Worm (Caenorhabditis elegans) whole organism, L2 larva: Measurements from ENCODE around the gene acs-17.

Experiments
- C34F6.9 ChIP-seq: fragments of 150-350 bp; optimal IDR thresholded peaks from 2 replicates; lab custom pipeline; 2014; ENCODE audit warnings: missing biosample characterization, missing genetic modification characterization
- Y55F3AM.14 ChIP-seq: fragments of 200-800 bp; sonication (Bioruptor generic); optimal IDR thresholded peaks from 2 replicates; lab custom pipeline; 2018; ENCODE audit warnings: mild to moderate bottlenecking, missing genetic modification characterization, missing compliant biosample characterization
- alr-1 ChIP-seq: fragments of 150-350 bp; optimal IDR thresholded peaks from 2 replicates; lab custom pipeline; 2014; ENCODE audit warnings: missing biosample characterization, missing genetic modification characterization
- aly-2 ChIP-seq: fragments of 150-350 bp; optimal IDR thresholded peaks from 2 replicates; lab custom pipeline; 2014; ENCODE audit warnings: missing biosample characterization, missing genetic modification characterization
- blmp-1 ChIP-seq: sonication (generic microtip); optimal IDR thresholded peaks from 2 replicates; lab custom pipeline; 2017; ENCODE audit warnings: missing genetic modification characterization, mild to moderate bottlenecking, missing compliant biosample characterization, antibody characterized with exemption, moderate library complexity; ENCODE audit not compliant: insufficient read depth
- ceh-16 ChIP-seq: fragments of 150-350 bp; optimal IDR thresholded peaks from 2 replicates; lab custom pipeline; 2014; ENCODE audit warnings: missing biosample characterization, missing genetic modification characterization
- ceh-82 ChIP-seq: fragments of 150-350 bp; optimal IDR thresholded peaks from 2 replicates; lab custom pipeline; 2014; ENCODE audit warnings: missing biosample characterization, missing genetic modification characterization
- crh-2 ChIP-seq: sonication (generic microtip); optimal IDR thresholded peaks from 2 replicates; lab custom pipeline; 2017; ENCODE audit warnings: missing biosample characterization, missing genetic modification characterization
- dmd-4 ChIP-seq: sonication (generic microtip); optimal IDR thresholded peaks from 2 replicates; lab custom pipeline; 2017; ENCODE audit warnings: missing biosample characterization, missing genetic modification characterization
- egl-27 ChIP-seq: sonication (generic microtip); optimal IDR thresholded peaks from 3 replicates; lab custom pipeline; 2017; ENCODE audit warnings: missing biosample characterization, missing genetic modification reagents, missing genetic modification characterization
- elt-1 ChIP-seq: fragments of 150-350 bp; optimal IDR thresholded peaks from 2 replicates; lab custom pipeline; 2014; ENCODE audit warnings: missing biosample characterization, missing genetic modification characterization
- fos-1 ChIP-seq: fragments of 150-350 bp; optimal IDR thresholded peaks from 2 replicates; lab custom pipeline; 2014; ENCODE audit warnings: missing biosample characterization, missing genetic modification characterization
- gmeb-1 ChIP-seq: fragments of 150-350 bp; optimal IDR thresholded peaks from 2 replicates; lab custom pipeline; 2014; ENCODE audit warnings: missing biosample characterization, missing genetic modification characterization
- lin-11 ChIP-seq: fragments of 150-350 bp; sonication (generic microtip); optimal IDR thresholded peaks from 2 replicates; lab custom pipeline; 2014; ENCODE audit warnings: missing biosample characterization, missing genetic modification characterization, inconsistent platforms, mixed read lengths
- lin-13 ChIP-seq: fragments of 150-350 bp; optimal IDR thresholded peaks from 2 replicates; lab custom pipeline; 2014; ENCODE audit warnings: missing biosample characterization, missing genetic modification reagents, missing genetic modification characterization
- lin-39 ChIP-seq: fragments of 150-350 bp; optimal IDR thresholded peaks from 2 replicates; lab custom pipeline; 2014; ENCODE audit warnings: missing biosample characterization, missing genetic modification reagents, missing genetic modification characterization
- lsy-2 ChIP-seq, 2 experiments: fragments of 150-350 bp in 1 of 2; sonication (generic microtip) in 1 of 2; optimal IDR thresholded peaks; 2 replicates each; lab custom pipeline; 2014 to 2017; ENCODE audit warnings: missing biosample characterization in 2 of 2, missing genetic modification characterization in 2 of 2
- mab-5 ChIP-seq: fragments of 150-350 bp; optimal IDR thresholded peaks from 2 replicates; lab custom pipeline; 2014; ENCODE audit warnings: missing biosample characterization, missing genetic modification characterization
- nhr-11 ChIP-seq: fragments of 150-350 bp; optimal IDR thresholded peaks from 2 replicates; lab custom pipeline; 2014; ENCODE audit warnings: missing biosample characterization, missing genetic modification characterization
- nhr-12 ChIP-seq: fragments of 150-350 bp; optimal IDR thresholded peaks from 2 replicates; lab custom pipeline; 2014; ENCODE audit warnings: missing biosample characterization, missing genetic modification characterization
- nhr-129 ChIP-seq: fragments of 150-350 bp; optimal IDR thresholded peaks from 2 replicates; lab custom pipeline; 2014; ENCODE audit warnings: missing biosample characterization, missing genetic modification characterization
- nhr-23 ChIP-seq: fragments of 150-350 bp; optimal IDR thresholded peaks from 2 replicates; lab custom pipeline; 2014; ENCODE audit warnings: missing biosample characterization, missing genetic modification reagents, missing genetic modification characterization
- nhr-237 ChIP-seq: fragments of 150-350 bp; optimal IDR thresholded peaks from 2 replicates; lab custom pipeline; 2014; ENCODE audit warnings: missing biosample characterization, missing genetic modification characterization
- nhr-25 ChIP-seq: fragments of 150-350 bp; sonication (generic microtip); optimal IDR thresholded peaks from 3 replicates; lab custom pipeline; 2014; ENCODE audit warnings: missing biosample characterization, missing genetic modification characterization
- nhr-6 ChIP-seq: fragments of 150-350 bp; optimal IDR thresholded peaks from 2 replicates; lab custom pipeline; 2014; ENCODE audit warnings: missing biosample characterization, missing genetic modification characterization
- nhr-77 ChIP-seq: fragments of 150-350 bp; optimal IDR thresholded peaks from 2 replicates; lab custom pipeline; 2014; ENCODE audit warnings: missing biosample characterization, missing genetic modification characterization
- peb-1 ChIP-seq: fragments of 150-350 bp; optimal IDR thresholded peaks from 2 replicates; lab custom pipeline; 2014; ENCODE audit warnings: missing biosample characterization, missing genetic modification characterization
- sem-4 ChIP-seq: fragments of 150-350 bp; optimal IDR thresholded peaks from 2 replicates; lab custom pipeline; 2014; ENCODE audit warnings: missing biosample characterization, missing genetic modification reagents, missing genetic modification characterization
- skn-1 ChIP-seq: sonication (generic microtip); optimal IDR thresholded peaks from 2 replicates; lab custom pipeline; 2017; ENCODE audit warnings: missing biosample characterization, missing genetic modification characterization
- sma-3 ChIP-seq: sonication (generic microtip); optimal IDR thresholded peaks from 2 replicates; lab custom pipeline; 2016; ENCODE audit warnings: missing genetic modification reagents, missing genetic modification characterization, missing compliant biosample characterization
- sma-9 ChIP-seq, 2 experiments: fragments of 150-350 bp in 1 of 2; sonication (generic microtip) in 1 of 2; optimal IDR thresholded peaks; 2 replicates each; lab custom pipeline; 2014 to 2016; ENCODE audit warnings: missing genetic modification characterization in 2 of 2, mild to moderate bottlenecking in 1 of 2, missing biosample characterization in 1 of 2, missing compliant biosample characterization in 1 of 2, missing genetic modification reagents in 1 of 2, moderate library complexity in 1 of 2
- snpc-4 ChIP-seq: fragments of 150-350 bp; optimal IDR thresholded peaks from 2 replicates; lab custom pipeline; 2014; ENCODE audit warnings: missing biosample characterization, missing genetic modification characterization
- unc-39 ChIP-seq: fragments of 150-350 bp; optimal IDR thresholded peaks from 2 replicates; lab custom pipeline; 2014; ENCODE audit warnings: missing biosample characterization, missing genetic modification characterization
- unc-55 ChIP-seq: fragments of 150-350 bp; sonication (generic microtip); optimal IDR thresholded peaks from 3 replicates; lab custom pipeline; 2014; ENCODE audit warnings: missing biosample characterization, missing genetic modification reagents, missing genetic modification characterization
- unc-62 ChIP-seq: fragments of 150-350 bp; optimal IDR thresholded peaks from 2 replicates; lab custom pipeline; 2014; ENCODE audit warnings: missing biosample characterization, missing genetic modification reagents, missing genetic modification characterization
- zag-1 ChIP-seq: fragments of 150-350 bp; optimal IDR thresholded peaks from 2 replicates; lab custom pipeline; 2014; ENCODE audit warnings: missing biosample characterization, missing genetic modification characterization
- ztf-1 ChIP-seq: fragments of 200-800 bp; sonication (Bioruptor generic); conservative IDR thresholded peaks from 2 replicates; pipeline ENCODE4 v1.3.6; 2022; ENCODE audit warnings: missing genetic modification characterization, missing compliant biosample characterization
- ztf-11 ChIP-seq: sonication (generic microtip); optimal IDR thresholded peaks from 2 replicates; lab custom pipeline; 2017; ENCODE audit warnings: missing biosample characterization, missing genetic modification characterization
- ztf-4 ChIP-seq: fragments of 150-350 bp; optimal IDR thresholded peaks from 2 replicates; lab custom pipeline; 2014; ENCODE audit warnings: missing biosample characterization, missing genetic modification characterization

The acs-17 gene

ce11 chrX:5984581-5985039, 40.3 kb upstream of the acs-17 start, which contains the start of gene klp-13 (continued):
- no peak for TF ChIP-seq skn-1
- no peak for TF ChIP-seq peb-1 (tag; lab: Kevin White, UChicago)
- TF ChIP-seq unc-62 (GFP tag; lab: Kevin White, UChicago) = no peak
- TF ChIP-seq sem-4 (tag; lab: Kevin White, UChicago) = peak; percentile 77
- TF ChIP-seq ceh-82 (tag; lab: Kevin White, UChicago) = no peak
- peak; percentile 91 for TF ChIP-seq crh-2 (tag; lab: Kevin White, UChicago)
- TF ChIP-seq nhr-129 (tag; lab: Kevin White, UChicago) = peak; percentile 92
- TF ChIP-seq gmeb-1 = peak; percentile 88
- TF ChIP-seq nhr-77 (tag; lab: Kevin White, UChicago) = no peak
- TF ChIP-seq unc-39 (tag; lab: Kevin White, UChicago) = no peak
- TF ChIP-seq ztf-11 (tag; lab: Kevin White, UChicago) = no peak
- no peak for TF ChIP-seq nhr-237 (tag; lab: Kevin White, UChicago)
- peak; percentile 90 for TF ChIP-seq sma-9 (GFP tag; optimal IDR thresholded peaks at IDR 0.05; lab: Kevin White, UChicago)
- TF ChIP-seq sma-9 (tag; optimal IDR thresholded peaks at IDR 0.05; lab: Kevin White, UChicago) = no peak
- no peak for TF ChIP-seq alr-1 (tag; lab: Kevin White, UChicago)
- TF ChIP-seq nhr-11 (tag; lab: Kevin White, UChicago) = no peak
- no peak for TF ChIP-seq elt-1 (tag; lab: Kevin White, UChicago)
- TF ChIP-seq ceh-16 (tag; lab: Kevin White, UChicago) = no peak

DNA sequence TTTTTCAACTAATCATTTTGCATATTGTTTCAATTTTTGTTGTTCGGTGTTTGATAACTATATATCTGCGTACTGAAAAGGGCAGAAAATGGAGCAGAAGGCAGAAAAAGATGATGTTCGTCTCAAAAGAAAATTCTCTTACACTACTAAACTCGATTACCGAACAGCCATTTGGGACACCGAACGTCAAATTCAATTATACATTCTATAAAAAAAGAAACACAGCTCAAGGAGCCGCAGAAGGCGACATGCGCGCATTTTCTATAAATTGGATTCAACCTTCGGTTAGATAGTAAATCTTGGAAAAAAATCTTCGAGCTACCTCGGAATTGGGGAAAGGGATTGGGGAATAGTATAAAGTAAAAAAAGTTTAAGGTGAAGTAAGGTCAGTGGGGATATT, 39.0 kb upstream of the acs-17 start:
- no peak for TF ChIP-seq nhr-6 (tag; lab: Kevin White, UChicago)
- peak; percentile 38 for TF ChIP-seq sma-9 (GFP tag; optimal IDR thresholded peaks at IDR 0.05; lab: Kevin White, UChicago)
- no peak for TF ChIP-seq sma-9 (tag; optimal IDR thresholded peaks at IDR 0.05; lab: Kevin White, UChicago)
- TF ChIP-seq lsy-2 (tag; optimal IDR thresholded peaks at IDR 0.05; lab: Kevin White, UChicago) = no peak

ce11 chrX:5982799-5983198, 38.5 kb upstream of the acs-17 start:
- TF ChIP-seq ztf-11 (tag; lab: Kevin White, UChicago) (no peak), ztf-1 (GFP tag; lab: Robert Waterston, UW) (no peak), nhr-12 (tag; lab: Kevin White, UChicago) (no peak), dmd-4 (tag; lab: Kevin White, UChicago) (no peak), nhr-77 (tag; lab: Kevin White, UChicago) (no peak), Y55F3AM.14 (GFP tag; lab: Kevin White, UChicago) (peak; percentile 84), fos-1 (tag; lab: Kevin White, UChicago) (no peak), unc-55 (GFP tag; lab: Kevin White, UChicago) (peak; percentile 43), nhr-11 (tag; lab: Kevin White, UChicago) (no peak), snpc-4 (tag; lab: Kevin White, UChicago) (no peak), lin-11 (tag; lab: Kevin White, UChicago) (no peak), nhr-129 (tag; lab: Kevin White, UChicago) (peak; percentile 15), gmeb-1 (no peak), nhr-6 (tag; lab: Kevin White, UChicago) (peak; percentile 36), sma-9 (GFP tag; optimal IDR thresholded peaks at IDR 0.05; lab: Kevin White, UChicago) (peak; percentile 65), sma-9 (tag; optimal IDR thresholded peaks at IDR 0.05; lab: Kevin White, UChicago) (no peak), egl-27 (no peak), crh-2 (tag; lab: Kevin White, UChicago) (peak; percentile 6), C34F6.9 (tag; lab: Kevin White, UChicago) (peak; percentile 14), unc-39 (tag; lab: Kevin White, UChicago) (no peak), mab-5 (tag; lab: Kevin White, UChicago) (no peak), unc-62 (GFP tag; lab: Kevin White, UChicago) (no peak), zag-1 (peak; percentile 35), nhr-25 (tag; lab: Kevin White, UChicago) (no peak), lin-39 (tag; lab: Kevin White, UChicago) (no peak), nhr-23 (tag; lab: Kevin White, UChicago) (no peak), blmp-1 (tag; lab: Kevin White, UChicago) (no peak), aly-2 (no peak), sma-3 (GFP tag; lab: Kevin White, UChicago) (no peak), lsy-2 (tag; optimal IDR thresholded peaks at IDR 0.05; lab: Kevin White, UChicago) (peak in 1 of 2 experiments; percentile 47), ztf-4 (tag; lab: Kevin White, UChicago) (no peak), lin-13 (GFP tag; lab: Kevin White, UChicago) (no peak), elt-1 (tag; lab: Kevin White, UChicago) (no peak)
